Worm (Caenorhabditis elegans) whole organism, early embryonic: Measurements from ENCODE around the gene Y45F10B.59.

Source experiments
- B0310.2 ChIP-seq: sonication (generic microtip); optimal IDR thresholded peaks from 2 replicates; lab custom pipeline; 2016; ENCODE audit warnings: mild to moderate bottlenecking, missing genetic modification characterization, missing compliant biosample characterization
- F13C5.2 ChIP-seq: sonication (generic microtip); optimal IDR thresholded peaks from 2 replicates; lab custom pipeline; 2017; ENCODE audit warnings: mild to moderate bottlenecking, missing genetic modification characterization, inconsistent platforms, missing compliant biosample characterization
- aly-1 ChIP-seq: sonication (generic microtip); optimal IDR thresholded peaks from 2 replicates; lab custom pipeline; 2016; ENCODE audit warnings: missing genetic modification characterization, missing compliant biosample characterization
- ama-1 ChIP-seq: fragments of 150-350 bp; optimal IDR thresholded peaks from 2 replicates; lab custom pipeline; 2014
- ceh-36 ChIP-seq: sonication (generic microtip); optimal IDR thresholded peaks from 2 replicates; lab custom pipeline; 2016; ENCODE audit warnings: missing genetic modification characterization, inconsistent platforms, missing compliant biosample characterization
- flt-1 ChIP-seq: fragments of 200-800 bp; sonication (Bioruptor generic); IDR thresholded peaks from 2 replicates; pipeline ENCODE4 v1.3.6; 2022; ENCODE audit warnings: missing genetic modification characterization, missing compliant biosample characterization
- hmg-4 ChIP-seq: fragments of 200-800 bp; sonication (Bioruptor generic); optimal IDR thresholded peaks from 2 replicates; lab custom pipeline; 2018; ENCODE audit warnings: mild to moderate bottlenecking, missing genetic modification characterization, missing compliant biosample characterization
- pes-1 ChIP-seq: fragments of 200-800 bp; sonication (Bioruptor generic); IDR thresholded peaks from 2 replicates; pipeline ENCODE4 v1.3.6; 2022; ENCODE audit warnings: missing genetic modification reagents, missing genetic modification characterization, missing compliant biosample characterization
- tbx-11 ChIP-seq: fragments of 200-800 bp; sonication (Bioruptor generic); IDR thresholded peaks from 2 replicates; pipeline ENCODE4 v1.3.6; 2022; ENCODE audit warnings: missing genetic modification characterization, missing compliant biosample characterization
- tbx-37 ChIP-seq: fragments of 200-800 bp; sonication (Bioruptor generic); conservative IDR thresholded peaks from 2 replicates; pipeline ENCODE4 v1.3.6; 2022; ENCODE audit warnings: missing genetic modification reagents, missing genetic modification characterization, missing compliant biosample characterization
- tra-4 ChIP-seq: sonication (generic microtip); optimal IDR thresholded peaks from 2 replicates; lab custom pipeline; 2017; ENCODE audit warnings: missing genetic modification characterization, missing compliant biosample characterization

DNA sequence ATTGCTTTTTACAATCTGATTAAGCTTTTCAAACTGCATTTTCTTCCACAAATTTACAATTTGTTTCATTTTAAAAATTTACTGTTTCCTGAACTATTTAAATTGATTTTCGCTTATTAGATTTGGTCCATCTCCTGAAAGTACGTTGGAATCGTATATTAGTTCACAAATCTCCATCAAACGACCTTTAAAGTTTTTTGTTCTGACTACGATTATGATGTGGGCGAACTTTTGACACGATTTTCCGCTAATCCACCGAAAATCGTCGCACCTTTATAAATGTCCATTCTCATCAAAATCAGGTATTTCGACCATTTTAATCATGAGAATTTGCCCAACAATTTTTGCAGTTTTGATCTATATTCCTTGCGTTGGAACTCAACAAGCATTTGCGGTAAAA, 21.1 kb downstream of the Y45F10B.59 start, which contains the start of gene C08F11.1:
- no peak for TF ChIP-seq ama-1 (lab: Kevin White, UChicago)
- no peak for TF ChIP-seq ceh-36 (tag; lab: Kevin White, UChicago)
- TF ChIP-seq tra-4 = no peak
- no peak for TF ChIP-seq aly-1 (tag; lab: Kevin White, UChicago)
- TF ChIP-seq hmg-4 = no peak
- TF ChIP-seq tbx-11 (GFP tag; lab: Robert Waterston, UW) = no peak
- TF ChIP-seq tbx-37 (GFP tag; lab: Robert Waterston, UW) = no peak
- no peak for TF ChIP-seq pes-1 (GFP tag; lab: Robert Waterston, UW)
- no peak for TF ChIP-seq flt-1
- no peak for TF ChIP-seq F13C5.2
- TF ChIP-seq B0310.2 (tag; lab: Kevin White, UChicago) = no peak
